Worm (Caenorhabditis elegans): Measurements from ENCODE around the gene ceh-7.
A peak's percentile ranks its signal among the peaks of the same experiment; 100 is the strongest.

Gene ceh-7

ce11 chrII:8721955-8722524, 18.4 kb upstream of the ceh-7 start, which contains the start of gene trcs-2:
Gene trcs-2 (plus strand): TSS chrII:8722474.
- no peak for TF ChIP-seq him-1 (tag; optimal IDR thresholded peaks at IDR 0.05)
- no peak for TF ChIP-seq dao-5 (tag; optimal IDR thresholded peaks at IDR 0.05)
- TF ChIP-seq W03F9.2 (tag; optimal IDR thresholded peaks at IDR 0.05): no peak

- TF ChIP-seq dao-5 (tag; optimal IDR thresholded peaks at IDR 0.05) (no peak), him-1 (tag; optimal IDR thresholded peaks at IDR 0.05) (no peak), W03F9.2 (tag; optimal IDR thresholded peaks at IDR 0.05) (no peak)
Measured at ce11 chrII:8717579-8717978, 13.9 kb upstream of the ceh-7 start.

- TF ChIP-seq dao-5 (tag; optimal IDR thresholded peaks at IDR 0.05) (no peak), him-1 (tag; optimal IDR thresholded peaks at IDR 0.05) (no peak), W03F9.2 (tag; optimal IDR thresholded peaks at IDR 0.05) (peak; percentile 39)
Measured at ce11 chrII:8716231-8716878, 12.7 kb upstream of the ceh-7 start, which contains the start of the genes cyn-11 and T01B7.5. Gene cyn-11 (minus strand): TSS chrII:8716281. Gene T01B7.5 (plus strand): TSS chrII:8716828.

- TF ChIP-seq W03F9.2 (tag; optimal IDR thresholded peaks at IDR 0.05) (no peak), him-1 (tag; optimal IDR thresholded peaks at IDR 0.05) (no peak), dao-5 (tag; optimal IDR thresholded peaks at IDR 0.05) (no peak)
Measured at ce11 chrII:8714913-8715447, 11.4 kb upstream of the ceh-7 start, which contains the start of the genes rab-21 and T01B7.13. Gene rab-21 (minus strand): TSS chrII:8715013. Gene T01B7.13 (plus strand): TSS chrII:8715397.

ce11 chrII:8710317-8710716, 6.7 kb upstream of the ceh-7 start, which contains the start of gene srg-15:
Gene srg-15 (minus strand): TSS chrII:8710417.
- TF ChIP-seq W03F9.2 (tag; optimal IDR thresholded peaks at IDR 0.05): no peak
- no peak for TF ChIP-seq dao-5 (tag; optimal IDR thresholded peaks at IDR 0.05)
- TF ChIP-seq him-1 (tag; optimal IDR thresholded peaks at IDR 0.05): no peak

- no peak for TF ChIP-seq W03F9.2 (tag; optimal IDR thresholded peaks at IDR 0.05)
- no peak for TF ChIP-seq him-1 (tag; optimal IDR thresholded peaks at IDR 0.05)
- TF ChIP-seq dao-5 (tag; optimal IDR thresholded peaks at IDR 0.05): no peak
Measured at ce11 chrII:8707024-8707423, 3.4 kb upstream of the ceh-7 start, which contains the start of gene cup-16. Gene cup-16 (plus strand): TSS chrII:8707155.

ce11 chrII:8704413-8704874, 815 bp upstream of the ceh-7 start, which contains the start of gene prx-5:
Gene prx-5 (plus strand): TSS chrII:8704824.
- TF ChIP-seq W03F9.2 (tag; optimal IDR thresholded peaks at IDR 0.05) (no peak), dao-5 (tag; optimal IDR thresholded peaks at IDR 0.05) (no peak), him-1 (tag; optimal IDR thresholded peaks at IDR 0.05) (no peak)

- no peak for TF ChIP-seq him-1 (tag; optimal IDR thresholded peaks at IDR 0.05)
- TF ChIP-seq W03F9.2 (tag; optimal IDR thresholded peaks at IDR 0.05): no peak
- TF ChIP-seq dao-5 (tag; optimal IDR thresholded peaks at IDR 0.05): no peak
Measured at ce11 chrII:8701619-8702350, 1.8 kb downstream of the ceh-7 start, which contains the start of gene sphk-1. Gene sphk-1 (minus strand): TSS chrII:8701669.

- TF ChIP-seq W03F9.2 (tag; optimal IDR thresholded peaks at IDR 0.05): no peak
- no peak for TF ChIP-seq dao-5 (tag; optimal IDR thresholded peaks at IDR 0.05)
- no peak for TF ChIP-seq him-1 (tag; optimal IDR thresholded peaks at IDR 0.05)
Measured at ce11 chrII:8701059-8701458, 2.6 kb downstream of the ceh-7 start.

ce11 chrII:8698828-8699227, 4.8 kb downstream of the ceh-7 start, which contains the start of gene chdh-1:
Gene chdh-1 (minus strand): TSS chrII:8698928.
- TF ChIP-seq W03F9.2 (tag; optimal IDR thresholded peaks at IDR 0.05) (no peak), him-1 (tag; optimal IDR thresholded peaks at IDR 0.05) (no peak), dao-5 (tag; optimal IDR thresholded peaks at IDR 0.05) (no peak)

ce11 chrII:8695783-8696182, 7.8 kb downstream of the ceh-7 start, which contains the start of gene C34C6.10:
Gene C34C6.10 (minus strand): TSS chrII:8695883.
- no peak for TF ChIP-seq him-1 (tag; optimal IDR thresholded peaks at IDR 0.05)
- no peak for TF ChIP-seq dao-5 (tag; optimal IDR thresholded peaks at IDR 0.05)
- TF ChIP-seq W03F9.2 (tag; optimal IDR thresholded peaks at IDR 0.05): no peak

ce11 chrII:8691344-8691960, 12.2 kb downstream of the ceh-7 start, which contains the start of gene C34C6.3:
Gene C34C6.3 (plus strand): TSS chrII:8691910.
- TF ChIP-seq dao-5 (tag; optimal IDR thresholded peaks at IDR 0.05) (no peak), him-1 (tag; optimal IDR thresholded peaks at IDR 0.05) (no peak), W03F9.2 (tag; optimal IDR thresholded peaks at IDR 0.05) (no peak)

- no peak for TF ChIP-seq him-1 (tag; optimal IDR thresholded peaks at IDR 0.05)
Measured at ce11 chrII:8685623-8686022, 18.0 kb downstream of the ceh-7 start, which contains the start of gene C34C6.9. Gene C34C6.9 (plus strand): TSS chrII:8685923.

Data from whole organism, L4/young adult.